Worm (Caenorhabditis elegans): ENCODE data around the gene ZK688.10.

DNA sequence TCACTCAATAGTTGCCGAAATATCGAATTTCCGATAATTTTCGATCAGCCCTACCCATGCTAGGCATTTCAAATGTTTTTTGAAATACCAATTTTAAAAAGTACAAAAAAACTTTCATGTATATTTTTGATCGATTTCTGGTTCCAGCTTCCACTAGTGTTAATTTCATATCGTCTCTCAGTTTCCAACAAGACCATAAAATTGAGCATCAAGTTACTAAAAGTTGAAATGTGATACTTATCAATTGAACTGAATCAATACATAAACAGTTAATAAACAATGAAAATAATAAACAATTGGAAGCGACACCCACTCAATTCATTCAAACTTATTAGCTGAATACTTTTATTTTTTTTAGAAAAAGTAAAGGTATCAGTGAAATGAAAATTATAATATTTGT, 30.6 kb downstream of the ZK688.10 start, which contains the start of gene cup-4:
- TF ChIP-seq fkh-10 (GFP tag; optimal IDR thresholded peaks at IDR 0.05) (no peak), C34B4.2 (tag; optimal IDR thresholded peaks at IDR 0.05) (no peak), aly-2 (tag; optimal IDR thresholded peaks at IDR 0.05) (no peak), elt-3 (tag; optimal IDR thresholded peaks at IDR 0.05) (no peak), pqm-1 (tag; optimal IDR thresholded peaks at IDR 0.05) (no peak), mep-1 (tag; optimal IDR thresholded peaks at IDR 0.05) (no peak)

Measured in whole organism, L1 larva.